Worm (Caenorhabditis elegans): ENCODE measurements around the gene asp-19.

- TF ChIP-seq elt-2 (tag; optimal IDR thresholded peaks at IDR 0.05) (no peak), Y22D7AL.16 (tag; optimal IDR thresholded peaks at IDR 0.05) (no peak), hlh-15 (tag; optimal IDR thresholded peaks at IDR 0.05) (no peak), hlh-6 (tag; optimal IDR thresholded peaks at IDR 0.05) (no peak), unc-3 (GFP tag; conservative IDR thresholded peaks at IDR 0.05) (no peak), unc-3 (tag; optimal IDR thresholded peaks at IDR 0.05) (no peak), ceh-34 (tag; optimal IDR thresholded peaks at IDR 0.05) (no peak)
Measured at ce11 chrV:18695469-18695868, 33.7 kb downstream of the asp-19 start.
